Fruit fly (Drosophila melanogaster) whole organism, embryonic: ENCODE results near the gene Trmt6.

Source experiments
- CG11695 ChIP-seq: fragments of 200-800 bp; sonication (Bioruptor generic); IDR thresholded peaks from 3 replicates; pipeline ENCODE4 v1.3.6; 2022; ENCODE audit warnings: missing biosample characterization, missing genetic modification characterization
- CG11723 ChIP-seq: fragments of 200-800 bp; sonication (Bioruptor generic); optimal IDR thresholded peaks from 2 replicates; lab custom pipeline; 2017; ENCODE audit warnings: missing biosample characterization, mild to moderate bottlenecking, missing genetic modification characterization
- CG12236 ChIP-seq: fragments of 200-800 bp; sonication (Bioruptor generic); optimal IDR thresholded peaks from 2 replicates; lab custom pipeline; 2016; ENCODE audit warnings: missing biosample characterization, missing genetic modification characterization
- CG14014 ChIP-seq: fragments of 200-800 bp; sonication (Bioruptor generic); IDR thresholded peaks from 2 replicates; pipeline ENCODE4 v1.3.6; 2022; ENCODE audit warnings: missing biosample characterization, missing genetic modification characterization
- CG14441 ChIP-seq: fragments of 200-800 bp; sonication (Bioruptor generic); IDR thresholded peaks from 2 replicates; pipeline ENCODE4 v1.3.6; 2022; ENCODE audit warnings: missing biosample characterization, missing genetic modification characterization
- CG14710 ChIP-seq: fragments of 200-800 bp; sonication (Bioruptor generic); optimal IDR thresholded peaks from 3 replicates; lab custom pipeline; 2019; ENCODE audit warnings: missing biosample characterization, mild to moderate bottlenecking, missing genetic modification characterization, moderate library complexity
- CG14965 ChIP-seq: fragments of 200-800 bp; sonication (Bioruptor generic); optimal IDR thresholded peaks from 2 replicates; lab custom pipeline; 2016; ENCODE audit warnings: missing biosample characterization, missing genetic modification characterization, borderline replicate concordance
- CG1603 ChIP-seq: fragments of 200-800 bp; sonication (Bioruptor generic); optimal IDR thresholded peaks from 2 replicates; lab custom pipeline; 2019; ENCODE audit warnings: missing biosample characterization, mild to moderate bottlenecking, missing genetic modification characterization, moderate library complexity
- CG17328 ChIP-seq: fragments of 200-800 bp; sonication (Bioruptor generic); IDR thresholded peaks from 2 replicates; pipeline ENCODE4 v1.3.6; 2022; ENCODE audit warnings: missing biosample characterization, missing genetic modification characterization
- CG31224 ChIP-seq: fragments of 200-800 bp; sonication (Bioruptor generic); IDR thresholded peaks from 2 replicates; pipeline ENCODE4 v1.3.6; 2022; ENCODE audit warnings: missing biosample characterization, missing genetic modification characterization
- CG31388 ChIP-seq: fragments of 200-800 bp; sonication (Bioruptor generic); optimal IDR thresholded peaks from 2 replicates; lab custom pipeline; 2016; ENCODE audit warnings: missing biosample characterization, missing genetic modification characterization
- CG34224 ChIP-seq: fragments of 200-800 bp; sonication (Bioruptor generic); IDR thresholded peaks from 3 replicates; pipeline ENCODE4 v1.3.6; 2022; ENCODE audit warnings: missing biosample characterization, missing genetic modification characterization; ENCODE audit not compliant: partially characterized antibody
- CG42726 ChIP-seq: fragments of 200-800 bp; sonication (Bioruptor generic); IDR thresholded peaks from 2 replicates; pipeline ENCODE4 v1.3.6; 2022; ENCODE audit warnings: missing biosample characterization, missing genetic modification characterization; ENCODE audit not compliant: partially characterized antibody
- CG4282 ChIP-seq: fragments of 200-800 bp; sonication (Bioruptor generic); optimal IDR thresholded peaks from 2 replicates; lab custom pipeline; 2016; ENCODE audit warnings: missing biosample characterization, missing genetic modification characterization
- CG4328 ChIP-seq: fragments of 200-800 bp; sonication (Bioruptor generic); optimal IDR thresholded peaks from 3 replicates; lab custom pipeline; 2017; ENCODE audit warnings: missing biosample characterization, missing genetic modification reagents, missing genetic modification characterization
- CG4360 ChIP-seq: fragments of 200-800 bp; sonication (Bioruptor generic); IDR thresholded peaks from 2 replicates; pipeline ENCODE4 v1.3.6; 2022; ENCODE audit warnings: missing biosample characterization, missing genetic modification characterization
- CG4820 ChIP-seq: fragments of 200-800 bp; sonication (Bioruptor generic); optimal IDR thresholded peaks from 3 replicates; lab custom pipeline; 2016; ENCODE audit warnings: missing biosample characterization, missing genetic modification characterization
- CG5245 ChIP-seq: fragments of 200-800 bp; sonication (Bioruptor generic); optimal IDR thresholded peaks from 3 replicates; lab custom pipeline; 2016; ENCODE audit warnings: missing biosample characterization, missing genetic modification characterization
- CG8924 ChIP-seq: fragments of 200-800 bp; optimal IDR thresholded peaks from 3 replicates; lab custom pipeline; 2019; ENCODE audit warnings: missing biosample characterization, mild to moderate bottlenecking, missing genetic modification characterization, moderate library complexity
- CG8944 ChIP-seq: fragments of 200-800 bp; sonication (Bioruptor generic); optimal IDR thresholded peaks from 3 replicates; lab custom pipeline; 2016; ENCODE audit warnings: missing biosample characterization, missing genetic modification characterization
- CG9817 ChIP-seq: fragments of 200-800 bp; sonication (Bioruptor generic); optimal IDR thresholded peaks from 2 replicates; lab custom pipeline; 2018; ENCODE audit warnings: missing biosample characterization, mild to moderate bottlenecking, missing genetic modification characterization, moderate library complexity
- CHES-1-like ChIP-seq: fragments of 200-800 bp; sonication (Bioruptor generic); optimal IDR thresholded peaks from 2 replicates; lab custom pipeline; 2016; ENCODE audit warnings: missing biosample characterization, missing genetic modification characterization
- Dbx ChIP-seq: fragments of 200-800 bp; sonication (Bioruptor generic); IDR thresholded peaks from 3 replicates; pipeline ENCODE4 v1.3.6; 2022; ENCODE audit warnings: missing biosample characterization, missing genetic modification characterization
- Dfd ChIP-seq, 2 experiments: fragments of >200 bp; optimal IDR thresholded peaks; 2 replicates each; lab custom pipeline; 2017; ENCODE audit warnings: missing biosample characterization in 2 of 2, missing genetic modification characterization in 2 of 2
- Dip3 ChIP-seq: fragments of 200-800 bp; sonication (Bioruptor generic); optimal IDR thresholded peaks from 3 replicates; lab custom pipeline; 2016; ENCODE audit warnings: missing biosample characterization, missing genetic modification characterization
- Doc2 ChIP-seq: fragments of 200-800 bp; sonication (Bioruptor generic); IDR thresholded peaks from 2 replicates; pipeline ENCODE4 v1.3.6; 2022; ENCODE audit warnings: missing biosample characterization, missing genetic modification characterization
- HLHmδ ChIP-seq: fragments of 200-800 bp; sonication (Bioruptor generic); optimal IDR thresholded peaks from 2 replicates; lab custom pipeline; 2018; ENCODE audit warnings: missing biosample characterization, mild to moderate bottlenecking, missing genetic modification characterization, moderate library complexity
- Jarid2 ChIP-seq: fragments of 200-800 bp; sonication (Bioruptor generic); optimal IDR thresholded peaks from 3 replicates; lab custom pipeline; 2017; ENCODE audit warnings: mild to moderate bottlenecking, missing biosample characterization, missing genetic modification reagents, missing genetic modification characterization
- MBD-R2 ChIP-seq: fragments of 200-800 bp; sonication (Bioruptor generic); IDR thresholded peaks from 2 replicates; pipeline ENCODE4 v1.3.6; 2022; ENCODE audit warnings: missing biosample characterization, missing genetic modification characterization
- NFAT ChIP-seq: fragments of 200-800 bp; sonication (Bioruptor generic); IDR thresholded peaks from 2 replicates; pipeline ENCODE4 v1.3.6; 2022; ENCODE audit warnings: missing biosample characterization, missing genetic modification characterization
- Nf-YC ChIP-seq: fragments of 200-800 bp; optimal IDR thresholded peaks from 3 replicates; lab custom pipeline; 2019; ENCODE audit warnings: missing biosample characterization, mild to moderate bottlenecking, missing genetic modification characterization, moderate library complexity
- Ptx1 ChIP-seq: fragments of 200-800 bp; sonication (Bioruptor generic); IDR thresholded peaks from 2 replicates; pipeline ENCODE4 v1.3.6; 2022; ENCODE audit warnings: missing biosample characterization, missing genetic modification characterization
- bsh ChIP-seq, 2 experiments: fragments of 200-800 bp; sonication (Bioruptor generic); optimal IDR thresholded peaks; 2 replicates each; lab custom pipeline; 2017 to 2018; ENCODE audit warnings: mild to moderate bottlenecking in 2 of 2, missing biosample characterization in 2 of 2, missing genetic modification characterization in 2 of 2, moderate library complexity in 1 of 2
- chn ChIP-seq: fragments of 200-800 bp; sonication (Bioruptor generic); optimal IDR thresholded peaks from 2 replicates; lab custom pipeline; 2016; ENCODE audit warnings: missing biosample characterization, missing genetic modification characterization
- cwo ChIP-seq: fragments of 200-800 bp; sonication (Bioruptor generic); optimal IDR thresholded peaks from 3 replicates; lab custom pipeline; 2017; ENCODE audit warnings: missing biosample characterization, missing genetic modification characterization, mild to moderate bottlenecking, moderate library complexity, missing genetic modification reagents
- ems ChIP-seq: fragments of 200-800 bp; sonication (Bioruptor generic); optimal IDR thresholded peaks from 3 replicates; lab custom pipeline; 2016; ENCODE audit warnings: missing biosample characterization, missing genetic modification characterization
- eyg ChIP-seq: fragments of 200-800 bp; sonication (Bioruptor generic); optimal IDR thresholded peaks from 3 replicates; lab custom pipeline; 2016; ENCODE audit warnings: missing biosample characterization, missing genetic modification characterization
- fu2 ChIP-seq: fragments of 200-800 bp; sonication (Bioruptor generic); optimal IDR thresholded peaks from 2 replicates; lab custom pipeline; 2016; ENCODE audit warnings: missing biosample characterization, missing genetic modification characterization
- gcm ChIP-seq: fragments of 200-800 bp; sonication (Bioruptor generic); optimal IDR thresholded peaks from 2 replicates; lab custom pipeline; 2019; ENCODE audit warnings: missing biosample characterization, mild to moderate bottlenecking, missing genetic modification characterization, moderate library complexity
- gro ChIP-seq: fragments of 200-800 bp; sonication (Bioruptor generic); optimal IDR thresholded peaks from 2 replicates; lab custom pipeline; 2016; ENCODE audit warnings: missing biosample characterization, missing genetic modification characterization
- her ChIP-seq: fragments of 200-800 bp; sonication (Bioruptor generic); optimal IDR thresholded peaks from 2 replicates; lab custom pipeline; 2016; ENCODE audit warnings: missing biosample characterization, missing genetic modification characterization
- hkb ChIP-seq, 2 experiments: fragments of 200-800 bp in 1 of 2; fragments of >200 bp in 1 of 2; sonication (Bioruptor generic) in 1 of 2; IDR thresholded peaks in 1 of 2; optimal IDR thresholded peaks in 1 of 2; 2 replicates each; pipeline versions ENCODE4 v1.3.6 to Lab custom; 2017 to 2022; ENCODE audit warnings: missing biosample characterization in 1 of 2, missing genetic modification characterization in 1 of 2
- nmo ChIP-seq: fragments of 200-800 bp; sonication (Bioruptor generic); optimal IDR thresholded peaks from 2 replicates; lab custom pipeline; 2018; ENCODE audit warnings: missing biosample characterization, mild to moderate bottlenecking, missing genetic modification characterization, moderate library complexity
- pfk ChIP-seq: fragments of 200-800 bp; sonication (Bioruptor generic); optimal IDR thresholded peaks from 2 replicates; lab custom pipeline; 2018; ENCODE audit warnings: missing biosample characterization, mild to moderate bottlenecking, missing genetic modification characterization, moderate library complexity
- pho ChIP-seq: fragments of 200-800 bp; sonication (Bioruptor generic); optimal IDR thresholded peaks from 2 replicates; lab custom pipeline; 2016; ENCODE audit warnings: missing biosample characterization, missing genetic modification characterization
- phol ChIP-seq: fragments of 200-800 bp; sonication (Bioruptor generic); optimal IDR thresholded peaks from 3 replicates; lab custom pipeline; 2018; ENCODE audit warnings: missing biosample characterization, mild to moderate bottlenecking, missing genetic modification characterization, moderate library complexity
- unc-4 ChIP-seq: fragments of 200-800 bp; sonication (Bioruptor generic); IDR thresholded peaks from 2 replicates; pipeline ENCODE4 v1.3.6; 2022; ENCODE audit warnings: missing biosample characterization, missing genetic modification characterization; ENCODE audit not compliant: partially characterized antibody
- usp ChIP-seq: fragments of >200 bp; optimal IDR thresholded peaks from 2 replicates; lab custom pipeline; 2017; ENCODE audit warnings: missing biosample characterization, missing genetic modification characterization
- zen ChIP-seq: fragments of 200-800 bp; sonication (Bioruptor generic); optimal IDR thresholded peaks from 3 replicates; lab custom pipeline; 2018; ENCODE audit warnings: missing biosample characterization, mild to moderate bottlenecking, missing genetic modification characterization, moderate library complexity
- zen2 ChIP-seq: fragments of 200-800 bp; sonication (Bioruptor generic); IDR thresholded peaks from 3 replicates; pipeline ENCODE4 v1.3.6; 2022; ENCODE audit warnings: missing biosample characterization, missing genetic modification characterization; ENCODE audit not compliant: partially characterized antibody

Gene Trmt6

dm6 chr2L:6601018-6601505, 39.0 kb upstream of the Trmt6 start, which contains the start of gene Dpp10 (continued):
- no peak for TF ChIP-seq zen2 (GFP tag; lab: Robert Waterston, UW)
- no peak for TF ChIP-seq CG14710 (tag; lab: Kevin White, UChicago)
- TF ChIP-seq CG8924 (tag; lab: Kevin White, UChicago) = peak; percentile 90
- no peak for TF ChIP-seq unc-4 (GFP tag; lab: Robert Waterston, UW)
- peak; percentile 88 for TF ChIP-seq chn (GFP tag; lab: Kevin White, UChicago)
- peak; percentile 95 for TF ChIP-seq pho (GFP tag; lab: Kevin White, UChicago)
- TF ChIP-seq CG42726 (GFP tag; lab: Robert Waterston, UW) = no peak
- no peak for TF ChIP-seq Dfd (GFP tag; optimal IDR thresholded peaks at IDR 0.05; lab: Kevin White, UChicago)
- TF ChIP-seq CG14441 (GFP tag; lab: Robert Waterston, UW) = peak; percentile 96
- TF ChIP-seq CG11695 = peak; percentile 95
- TF ChIP-seq nmo = peak; percentile 78
- TF ChIP-seq CG4282 (GFP tag; lab: Kevin White, UChicago) = peak; percentile 77
- peak; percentile 93 for TF ChIP-seq NFAT
- TF ChIP-seq CG9817 = peak; percentile 91
- TF ChIP-seq CG12236 = peak; percentile 59
- TF ChIP-seq usp (GFP tag; lab: Kevin White, UChicago) = no peak
- peak; percentile 85 for TF ChIP-seq eyg (GFP tag; lab: Kevin White, UChicago)
- peak; percentile 68 for TF ChIP-seq gcm (GFP tag; lab: Kevin White, UChicago)
- peak; percentile 77 for TF ChIP-seq CG31388 (GFP tag; lab: Kevin White, UChicago)
- TF ChIP-seq CG4360 = peak; percentile 38; the same call in 1 of the 2 replicates
- TF ChIP-seq hkb (optimal IDR thresholded peaks at IDR 0.05; lab: Kevin White, UChicago) = no peak
- TF ChIP-seq hkb (GFP tag; IDR thresholded peaks at IDR 0.05; lab: Robert Waterston, UW) = peak; percentile 97
- peak; percentile 93 for TF ChIP-seq cwo (GFP tag; lab: Kevin White, UChicago)
- TF ChIP-seq CG14014 (GFP tag; lab: Robert Waterston, UW) = peak; percentile 98
- no peak for TF ChIP-seq HLHmδ (GFP tag; lab: Kevin White, UChicago)
- no peak for TF ChIP-seq CG14965
- peak; percentile 85 for TF ChIP-seq CG8944
- TF ChIP-seq Doc2 (GFP tag; lab: Robert Waterston, UW) = peak; percentile 87
- peak; percentile 98 for TF ChIP-seq Dbx (GFP tag; lab: Robert Waterston, UW)
- peak; percentile 61 for TF ChIP-seq CG5245
- peak; percentile 91 for TF ChIP-seq CG31224 (GFP tag; lab: Robert Waterston, UW)
- TF ChIP-seq CG34224 = peak; percentile 36; the same call in 1 of the 3 replicates
- peak; percentile 95 for TF ChIP-seq MBD-R2 (GFP tag; lab: Robert Waterston, UW)
- TF ChIP-seq CG4328 (GFP tag; lab: Kevin White, UChicago) = peak; percentile 79
- TF ChIP-seq gro (GFP tag; lab: Kevin White, UChicago) = peak; percentile 95
- peak; percentile 90 for TF ChIP-seq Dip3
- TF ChIP-seq CHES-1-like (GFP tag; lab: Kevin White, UChicago) = peak; percentile 84
- peak; percentile 82 for TF ChIP-seq Nf-YC (tag; lab: Kevin White, UChicago)
- TF ChIP-seq Ptx1 (GFP tag; lab: Robert Waterston, UW) = peak; percentile 97
- TF ChIP-seq CG11723 (GFP tag; lab: Kevin White, UChicago) = peak; percentile 59
- TF ChIP-seq ems (GFP tag; lab: Kevin White, UChicago) = peak; percentile 91
- TF ChIP-seq fu2 (GFP tag; lab: Kevin White, UChicago) = peak; percentile 91
- TF ChIP-seq CG17328 (GFP tag; lab: Robert Waterston, UW) = peak; percentile 92
- TF ChIP-seq CG4820 (GFP tag; lab: Kevin White, UChicago) = peak; percentile 72
- peak; percentile 78 for TF ChIP-seq CG1603 (tag; lab: Kevin White, UChicago)
- TF ChIP-seq zen (tag; lab: Kevin White, UChicago) = peak; percentile 61
- TF ChIP-seq bsh (GFP tag; optimal IDR thresholded peaks at IDR 0.05; lab: Kevin White, UChicago) = no peak
- peak; percentile 80 for TF ChIP-seq her (GFP tag; lab: Kevin White, UChicago)
- peak; percentile 75 for TF ChIP-seq phol (tag; lab: Kevin White, UChicago)
- peak; percentile 55 for TF ChIP-seq Jarid2
- no peak for TF ChIP-seq pfk (GFP tag; lab: Kevin White, UChicago)
